Fruit fly (Drosophila melanogaster) whole organism, embryonic: ENCODE measurements around the gene CG14273.

Experiments
- CG10274 ChIP-seq: fragments of 200-800 bp; sonication (Bioruptor generic); optimal IDR thresholded peaks from 3 replicates; lab custom pipeline; 2017; ENCODE audit warnings: missing biosample characterization, mild to moderate bottlenecking, missing genetic modification characterization
- CG11247 ChIP-seq: fragments of 200-800 bp; sonication (Bioruptor generic); IDR thresholded peaks from 2 replicates; pipeline ENCODE4 v1.3.6; 2022; ENCODE audit warnings: missing biosample characterization, missing genetic modification characterization
- CG14860 ChIP-seq: fragments of 200-800 bp; sonication (Bioruptor generic); IDR thresholded peaks from 3 replicates; pipeline ENCODE4 v1.3.6; 2022; ENCODE audit warnings: missing biosample characterization, missing genetic modification characterization; ENCODE audit not compliant: partially characterized antibody
- CG1647 ChIP-seq: fragments of 200-800 bp; sonication (Bioruptor generic); optimal IDR thresholded peaks from 3 replicates; lab custom pipeline; 2016; ENCODE audit warnings: missing biosample characterization, missing genetic modification characterization
- CG17186 ChIP-seq: fragments of 200-800 bp; sonication (Bioruptor generic); optimal IDR thresholded peaks from 3 replicates; lab custom pipeline; 2017; ENCODE audit warnings: missing biosample characterization, missing genetic modification reagents, missing genetic modification characterization
- CG17361 ChIP-seq: fragments of 200-800 bp; sonication (Bioruptor generic); IDR thresholded peaks from 3 replicates; pipeline ENCODE4 v1.3.6; 2022; ENCODE audit warnings: missing biosample characterization, missing genetic modification characterization
- CG18619 ChIP-seq: fragments of 200-800 bp; sonication (Bioruptor generic); optimal IDR thresholded peaks from 3 replicates; lab custom pipeline; 2017; ENCODE audit warnings: missing biosample characterization, mild to moderate bottlenecking, missing genetic modification characterization
- CG32532 ChIP-seq: fragments of 200-800 bp; sonication (Bioruptor generic); IDR thresholded peaks from 2 replicates; pipeline ENCODE4 v1.3.6; 2022; ENCODE audit warnings: missing biosample characterization, missing genetic modification characterization
- CG33213 ChIP-seq: fragments of 200-800 bp; sonication (Bioruptor generic); optimal IDR thresholded peaks from 3 replicates; lab custom pipeline; 2016; ENCODE audit warnings: missing biosample characterization, missing genetic modification characterization
- CG34224 ChIP-seq: fragments of 200-800 bp; sonication (Bioruptor generic); IDR thresholded peaks from 3 replicates; pipeline ENCODE4 v1.3.6; 2022; ENCODE audit warnings: missing biosample characterization, missing genetic modification characterization; ENCODE audit not compliant: partially characterized antibody
- CG4730 ChIP-seq: fragments of 200-800 bp; sonication (Bioruptor generic); IDR thresholded peaks from 2 replicates; pipeline ENCODE4 v1.3.6; 2022; ENCODE audit warnings: missing biosample characterization, missing genetic modification characterization
- CG5245 ChIP-seq: fragments of 200-800 bp; sonication (Bioruptor generic); optimal IDR thresholded peaks from 3 replicates; lab custom pipeline; 2016; ENCODE audit warnings: missing biosample characterization, missing genetic modification characterization
- CG6654 ChIP-seq: fragments of 200-800 bp; sonication (Bioruptor generic); optimal IDR thresholded peaks from 2 replicates; lab custom pipeline; 2017; ENCODE audit warnings: missing biosample characterization, mild to moderate bottlenecking, missing genetic modification characterization
- CTCF ChIP-seq: fragments of 200-800 bp; sonication (Bioruptor generic); optimal IDR thresholded peaks from 2 replicates; lab custom pipeline; 2017; ENCODE audit warnings: missing biosample characterization, mild to moderate bottlenecking, missing genetic modification characterization, moderate library complexity
- E2f1 ChIP-seq: fragments of 200-800 bp; sonication (Bioruptor generic); IDR thresholded peaks from 2 replicates; pipeline ENCODE4 v1.3.6; 2022; ENCODE audit warnings: missing biosample characterization, missing genetic modification characterization
- Elba2 ChIP-seq: fragments of 200-800 bp; sonication (Bioruptor generic); optimal IDR thresholded peaks from 3 replicates; lab custom pipeline; 2016; ENCODE audit warnings: missing biosample characterization, missing genetic modification characterization
- HLH3B ChIP-seq: fragments of 200-800 bp; sonication (Bioruptor generic); IDR thresholded peaks from 2 replicates; pipeline ENCODE4 v1.3.6; 2022; ENCODE audit warnings: missing biosample characterization, missing genetic modification characterization
- Hr51 ChIP-seq, 2 experiments: fragments of 200-800 bp; sonication (Bioruptor generic); optimal IDR thresholded peaks; 2 replicates in 1 of 2; 3 replicates in 1 of 2; lab custom pipeline; 2016 to 2018; ENCODE audit warnings: missing biosample characterization in 2 of 2, missing genetic modification characterization in 2 of 2, mild to moderate bottlenecking in 1 of 2, moderate library complexity in 1 of 2
- Jarid2 ChIP-seq: fragments of 200-800 bp; sonication (Bioruptor generic); optimal IDR thresholded peaks from 3 replicates; lab custom pipeline; 2017; ENCODE audit warnings: mild to moderate bottlenecking, missing biosample characterization, missing genetic modification reagents, missing genetic modification characterization
- NfI ChIP-seq: fragments of 200-800 bp; sonication (Bioruptor generic); optimal IDR thresholded peaks from 3 replicates; lab custom pipeline; 2018; ENCODE audit warnings: missing biosample characterization, mild to moderate bottlenecking, missing genetic modification characterization, moderate library complexity
- Oaz ChIP-seq: fragments of 200-800 bp; sonication (Bioruptor generic); IDR thresholded peaks from 2 replicates; pipeline ENCODE4 v1.3.6; 2022; ENCODE audit warnings: missing biosample characterization, missing genetic modification characterization
- Sox102F ChIP-seq: fragments of 200-800 bp; sonication (Bioruptor generic); optimal IDR thresholded peaks from 2 replicates; lab custom pipeline; 2018; ENCODE audit warnings: missing biosample characterization, mild to moderate bottlenecking, missing genetic modification characterization, moderate library complexity
- Sry-δ ChIP-seq: fragments of 200-800 bp; sonication (Bioruptor generic); optimal IDR thresholded peaks from 2 replicates; lab custom pipeline; 2016; ENCODE audit warnings: missing biosample characterization, missing genetic modification characterization
- abd-A ChIP-seq: fragments of 200-800 bp; sonication (Bioruptor generic); optimal IDR thresholded peaks from 3 replicates; lab custom pipeline; 2019; ENCODE audit warnings: missing biosample characterization, mild to moderate bottlenecking, missing genetic modification characterization, moderate library complexity
- aop ChIP-seq: fragments of 200-800 bp; sonication (Bioruptor generic); IDR thresholded peaks from 2 replicates; pipeline ENCODE4 v1.3.6; 2022; ENCODE audit warnings: missing biosample characterization, missing genetic modification characterization
- az2 ChIP-seq: fragments of 200-800 bp; sonication (Bioruptor generic); optimal IDR thresholded peaks from 3 replicates; lab custom pipeline; 2016; ENCODE audit warnings: missing biosample characterization, missing genetic modification characterization
- caup ChIP-seq: fragments of 200-800 bp; sonication (Bioruptor generic); optimal IDR thresholded peaks from 3 replicates; lab custom pipeline; 2017; ENCODE audit warnings: missing biosample characterization, mild to moderate bottlenecking, missing genetic modification characterization, moderate library complexity; ENCODE audit not compliant: severe bottlenecking
- chm ChIP-seq: fragments of 200-800 bp; sonication (Bioruptor generic); IDR thresholded peaks from 2 replicates; pipeline ENCODE4 v1.3.6; 2022; ENCODE audit warnings: missing biosample characterization, missing genetic modification characterization
- crc ChIP-seq: fragments of 200-800 bp; sonication (Bioruptor generic); optimal IDR thresholded peaks from 2 replicates; lab custom pipeline; 2016; ENCODE audit warnings: missing biosample characterization, missing genetic modification characterization
- dati ChIP-seq: fragments of 200-800 bp; sonication (Bioruptor generic); IDR thresholded peaks from 2 replicates; pipeline ENCODE4 v1.3.6; 2022; ENCODE audit warnings: missing biosample characterization, missing genetic modification characterization
- dimm ChIP-seq: fragments of 200-800 bp; sonication (Bioruptor generic); IDR thresholded peaks from 2 replicates; pipeline ENCODE4 v1.3.6; 2022; ENCODE audit warnings: missing biosample characterization, missing genetic modification characterization
- dpn ChIP-seq, 2 experiments: fragments of 200-800 bp; sonication (Bioruptor generic); optimal IDR thresholded peaks; 3 replicates each; lab custom pipeline; 2016; ENCODE audit warnings: missing biosample characterization in 2 of 2, missing genetic modification characterization in 2 of 2
- emc ChIP-seq: fragments of 200-800 bp; sonication (Bioruptor generic); optimal IDR thresholded peaks from 2 replicates; lab custom pipeline; 2016; ENCODE audit warnings: missing biosample characterization, missing genetic modification characterization
- ems ChIP-seq: fragments of 200-800 bp; sonication (Bioruptor generic); optimal IDR thresholded peaks from 3 replicates; lab custom pipeline; 2016; ENCODE audit warnings: missing biosample characterization, missing genetic modification characterization
- en ChIP-seq: fragments of 200-800 bp; sonication (Bioruptor generic); optimal IDR thresholded peaks from 2 replicates; lab custom pipeline; 2016; ENCODE audit warnings: missing biosample characterization, missing genetic modification characterization
- ewg ChIP-seq: fragments of 200-800 bp; sonication (Bioruptor generic); optimal IDR thresholded peaks from 3 replicates; lab custom pipeline; 2017; ENCODE audit warnings: mild to moderate bottlenecking, missing biosample characterization, missing genetic modification reagents, missing genetic modification characterization
- eyg ChIP-seq: fragments of 200-800 bp; sonication (Bioruptor generic); optimal IDR thresholded peaks from 3 replicates; lab custom pipeline; 2016; ENCODE audit warnings: missing biosample characterization, missing genetic modification characterization
- gem ChIP-seq: fragments of 200-800 bp; sonication (Bioruptor generic); optimal IDR thresholded peaks from 2 replicates; lab custom pipeline; 2019; ENCODE audit warnings: missing biosample characterization, mild to moderate bottlenecking, missing genetic modification characterization, moderate library complexity
- grn ChIP-seq: fragments of 200-800 bp; sonication (Bioruptor generic); optimal IDR thresholded peaks from 3 replicates; lab custom pipeline; 2017; ENCODE audit warnings: missing biosample characterization, missing genetic modification characterization
- gt ChIP-seq: fragments of 200-800 bp; sonication (Bioruptor generic); IDR thresholded peaks from 2 replicates; pipeline ENCODE4 v1.3.6; 2022; ENCODE audit warnings: missing biosample characterization, missing genetic modification characterization
- mld ChIP-seq: fragments of 200-800 bp; sonication (Bioruptor generic); IDR thresholded peaks from 3 replicates; pipeline ENCODE4 v1.3.6; 2022; ENCODE audit warnings: missing biosample characterization, missing genetic modification characterization; ENCODE audit not compliant: partially characterized antibody
- p53 ChIP-seq: fragments of 200-800 bp; sonication (Bioruptor generic); optimal IDR thresholded peaks from 2 replicates; lab custom pipeline; 2016; ENCODE audit warnings: missing biosample characterization, missing genetic modification characterization
- pfk ChIP-seq: fragments of 200-800 bp; sonication (Bioruptor generic); optimal IDR thresholded peaks from 2 replicates; lab custom pipeline; 2018; ENCODE audit warnings: missing biosample characterization, mild to moderate bottlenecking, missing genetic modification characterization, moderate library complexity
- pzg ChIP-seq: fragments of 200-800 bp; sonication (Bioruptor generic); optimal IDR thresholded peaks from 3 replicates; lab custom pipeline; 2018; ENCODE audit warnings: missing biosample characterization, mild to moderate bottlenecking, missing genetic modification characterization, moderate library complexity
- salm ChIP-seq: fragments of 200-800 bp; sonication (Bioruptor generic); optimal IDR thresholded peaks from 2 replicates; lab custom pipeline; 2018; ENCODE audit warnings: missing biosample characterization, mild to moderate bottlenecking, missing genetic modification characterization
- sim ChIP-seq: fragments of 200-800 bp; sonication (Bioruptor generic); IDR thresholded peaks from 2 replicates; pipeline ENCODE4 v1.3.6; 2022; ENCODE audit warnings: missing biosample characterization, missing genetic modification characterization
- tx ChIP-seq: fragments of 200-800 bp; sonication (Bioruptor generic); optimal IDR thresholded peaks from 2 replicates; lab custom pipeline; 2016; ENCODE audit warnings: missing biosample characterization, missing genetic modification characterization
- zen ChIP-seq: fragments of 200-800 bp; sonication (Bioruptor generic); optimal IDR thresholded peaks from 3 replicates; lab custom pipeline; 2018; ENCODE audit warnings: missing biosample characterization, mild to moderate bottlenecking, missing genetic modification characterization, moderate library complexity
- zfh1 ChIP-seq: fragments of 200-800 bp; sonication (Bioruptor generic); IDR thresholded peaks from 3 replicates; pipeline ENCODE4 v1.3.6; 2022; ENCODE audit warnings: missing biosample characterization, missing genetic modification characterization
- zfh2 ChIP-seq: fragments of 200-800 bp; sonication (Bioruptor generic); optimal IDR thresholded peaks from 2 replicates; lab custom pipeline; 2016; ENCODE audit warnings: missing biosample characterization, missing genetic modification characterization

Gene CG14273

DNA sequence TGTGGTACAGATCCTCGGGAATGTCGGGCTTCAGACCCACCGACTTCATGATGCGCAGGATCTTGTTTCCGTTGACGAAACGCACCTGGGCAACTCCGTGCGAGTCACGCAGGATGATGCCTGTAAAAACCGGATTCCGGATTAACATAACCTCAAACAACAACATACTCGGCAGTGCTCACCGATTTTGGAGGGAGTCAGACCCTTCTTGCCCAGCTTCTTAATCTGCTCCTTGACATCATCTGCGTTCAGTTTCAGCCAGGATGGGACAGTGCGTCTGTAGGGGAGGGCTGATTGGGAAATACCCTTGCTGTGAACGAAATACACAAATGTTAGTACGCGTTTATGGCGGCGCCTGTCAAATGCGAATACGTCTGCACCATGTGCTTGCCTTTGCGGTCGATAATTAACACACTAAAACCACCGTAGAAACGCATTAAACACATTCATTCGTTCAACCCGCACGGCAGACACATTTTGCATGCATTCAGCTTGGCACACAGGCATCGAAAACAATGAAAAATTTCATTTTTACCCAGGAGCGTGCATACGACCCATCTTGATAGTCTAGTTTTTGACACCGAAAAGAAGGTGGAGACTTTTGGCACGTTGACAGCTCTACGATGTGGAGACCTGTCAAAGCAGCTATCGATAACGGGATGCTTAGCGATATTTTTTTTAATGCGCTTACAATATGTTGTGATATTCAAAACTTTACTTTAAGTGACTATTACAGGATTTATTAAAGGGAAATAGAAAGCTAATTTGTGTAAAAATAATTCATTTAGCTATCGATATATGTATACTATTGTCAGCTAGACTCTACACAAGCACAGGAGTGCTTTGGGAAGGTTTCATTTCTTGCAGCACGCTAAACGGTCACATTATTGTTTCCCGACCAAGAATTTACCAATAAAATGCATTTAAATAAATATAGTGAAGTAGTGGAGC, 21.8 kb downstream of the CG14273 start, which contains the start of the genes RpS13 and CSN8 (continued):
- no peak for TF ChIP-seq ems (GFP tag; lab: Kevin White, UChicago)
- TF ChIP-seq gem, result peak; percentile 29
- TF ChIP-seq sim (GFP tag; lab: Robert Waterston, UW), result no peak
- no peak for TF ChIP-seq eyg
- no peak for TF ChIP-seq gt (GFP tag; lab: Robert Waterston, UW)
- peak in 1 of 2 experiments; percentile 6 for TF ChIP-seq Hr51 (GFP tag; optimal IDR thresholded peaks at IDR 0.05; lab: Kevin White, UChicago)
- peak; percentile 36 for TF ChIP-seq zen (tag; lab: Kevin White, UChicago)
- no peak for TF ChIP-seq NfI
- TF ChIP-seq tx (GFP tag; lab: Kevin White, UChicago), result no peak
- TF ChIP-seq CG6654 (GFP tag; lab: Kevin White, UChicago), result no peak
- TF ChIP-seq en (GFP tag; lab: Kevin White, UChicago), result no peak
- no peak for TF ChIP-seq pfk (GFP tag; lab: Kevin White, UChicago)
- no peak for TF ChIP-seq Oaz (GFP tag; lab: Robert Waterston, UW)
- no peak for TF ChIP-seq CG1647 (GFP tag; lab: Kevin White, UChicago)
- no peak for TF ChIP-seq CG11247 (GFP tag; lab: Robert Waterston, UW)
- TF ChIP-seq Sry-δ (GFP tag; lab: Kevin White, UChicago), result peak; percentile 88
- peak; percentile 92 for TF ChIP-seq CG14860
- TF ChIP-seq CG18619 (GFP tag; lab: Kevin White, UChicago), result no peak
- peak; percentile 93 for TF ChIP-seq CG34224 (GFP tag; lab: Robert Waterston, UW)
- TF ChIP-seq ewg, result no peak
- TF ChIP-seq CG5245, result no peak
- TF ChIP-seq CG33213 (GFP tag; lab: Kevin White, UChicago), result peak; percentile 28
- no peak for TF ChIP-seq Sox102F
- peak; percentile 90 for TF ChIP-seq pzg
- TF ChIP-seq Jarid2, result peak; percentile 36
- no peak for TF ChIP-seq dpn (GFP tag; optimal IDR thresholded peaks at IDR 0.05; lab: Kevin White, UChicago)
- peak; percentile 65 for TF ChIP-seq CG17186
- TF ChIP-seq Elba2 (GFP tag; lab: Kevin White, UChicago), result no peak
- peak; percentile 7 for TF ChIP-seq CTCF (GFP tag; lab: Kevin White, UChicago)
- TF ChIP-seq CG4730 (GFP tag; lab: Robert Waterston, UW), result no peak
- no peak for TF ChIP-seq dimm (GFP tag; lab: Robert Waterston, UW)
- no peak for TF ChIP-seq dati (GFP tag; lab: Robert Waterston, UW)
- TF ChIP-seq emc (GFP tag; lab: Kevin White, UChicago), result no peak
- TF ChIP-seq zfh1, result no peak
- TF ChIP-seq crc (GFP tag; lab: Kevin White, UChicago), result no peak
- TF ChIP-seq chm (GFP tag; lab: Robert Waterston, UW), result 0 out of 2 replicates have a peak, but pooled peaks have one; percentile 4
- TF ChIP-seq grn, result peak; percentile 26
- TF ChIP-seq aop (GFP tag; lab: Robert Waterston, UW), result no peak
- no peak for TF ChIP-seq CG17361 (GFP tag; lab: Robert Waterston, UW)
- no peak for TF ChIP-seq p53
- no peak for TF ChIP-seq CG10274 (GFP tag; lab: Kevin White, UChicago)
- no peak for TF ChIP-seq az2 (GFP tag; lab: Kevin White, UChicago)
- TF ChIP-seq HLH3B (GFP tag; lab: Robert Waterston, UW), result no peak
- peak; percentile 4 for TF ChIP-seq salm (tag; lab: Kevin White, UChicago)
- TF ChIP-seq mld (GFP tag; lab: Robert Waterston, UW), result peak; percentile 75; the same call in 2 of the 3 replicates
- no peak for TF ChIP-seq zfh2 (GFP tag; lab: Kevin White, UChicago)
- TF ChIP-seq abd-A (tag; lab: Kevin White, UChicago), result peak; percentile 35
- TF ChIP-seq CG32532 (GFP tag; lab: Robert Waterston, UW), result no peak
- TF ChIP-seq E2f1 (GFP tag; lab: Robert Waterston, UW), result no peak
- TF ChIP-seq caup (GFP tag; lab: Kevin White, UChicago), result no peak
